Worm (Caenorhabditis elegans) whole organism, L1 larva: Measurements from ENCODE around the gene mutd-1.
A peak's percentile ranks its signal among the peaks of the same experiment; 100 is the strongest.

Source experiments
- C04F5.9 ChIP-seq: sonication (generic microtip); optimal IDR thresholded peaks from 2 replicates; lab custom pipeline; 2016; ENCODE audit warnings: missing genetic modification characterization, missing compliant biosample characterization
- C16A3.4 ChIP-seq: fragments of 150-350 bp; optimal IDR thresholded peaks from 2 replicates; lab custom pipeline; 2014; ENCODE audit warnings: missing biosample characterization, missing genetic modification characterization
- F16B12.6 ChIP-seq: fragments of 150-350 bp; optimal IDR thresholded peaks from 2 replicates; lab custom pipeline; 2014; ENCODE audit warnings: missing biosample characterization, missing genetic modification characterization
- aha-1 ChIP-seq: fragments of 150-350 bp; optimal IDR thresholded peaks from 2 replicates; lab custom pipeline; 2014; ENCODE audit warnings: missing biosample characterization, missing genetic modification characterization
- aly-2 ChIP-seq: fragments of 150-350 bp; optimal IDR thresholded peaks from 2 replicates; lab custom pipeline; 2014; ENCODE audit warnings: missing biosample characterization, missing genetic modification characterization
- ceh-8 ChIP-seq: fragments of 200-800 bp; sonication (Bioruptor generic); optimal IDR thresholded peaks from 2 replicates; lab custom pipeline; 2018; ENCODE audit warnings: mild to moderate bottlenecking, missing genetic modification characterization, moderate library complexity, missing compliant biosample characterization
- ceh-88 ChIP-seq: fragments of 200-800 bp; sonication (Bioruptor generic); IDR thresholded peaks from 2 replicates; pipeline ENCODE4 v1.3.6; 2022; ENCODE audit warnings: missing genetic modification characterization, missing compliant biosample characterization
- ceh-90 ChIP-seq: sonication (generic microtip); optimal IDR thresholded peaks from 2 replicates; lab custom pipeline; 2016; ENCODE audit warnings: missing genetic modification characterization, missing compliant biosample characterization
- ces-1 ChIP-seq: fragments of 150-350 bp; optimal IDR thresholded peaks from 2 replicates; lab custom pipeline; 2014; ENCODE audit warnings: missing biosample characterization, missing genetic modification reagents, missing genetic modification characterization
- egl-27 ChIP-seq, 2 experiments: fragments of 150-350 bp in 1 of 2; sonication (generic microtip); optimal IDR thresholded peaks; 3 replicates each; lab custom pipeline; 2017 to 2018; ENCODE audit warnings: missing biosample characterization in 2 of 2, missing genetic modification characterization in 2 of 2, missing genetic modification reagents in 2 of 2
- elt-2 ChIP-seq: sonication (generic microtip); optimal IDR thresholded peaks from 2 replicates; lab custom pipeline; 2016; ENCODE audit warnings: missing genetic modification characterization, mild to moderate bottlenecking, inconsistent platforms, missing compliant biosample characterization, missing genetic modification reagents
- elt-3 ChIP-seq, 6 experiments: fragments of 150-350 bp in 1 of 6; sonication (generic microtip); optimal IDR thresholded peaks; 2 replicates each; lab custom pipeline; 2017 to 2018; ENCODE audit warnings: missing biosample characterization in 6 of 6, missing genetic modification characterization in 6 of 6, inconsistent platforms in 1 of 6
- grh-1 ChIP-seq: fragments of 200-800 bp; sonication (Bioruptor generic); IDR thresholded peaks from 2 replicates; pipeline ENCODE4 v1.3.6; 2022; ENCODE audit warnings: missing genetic modification reagents, missing genetic modification characterization, missing compliant biosample characterization
- hpl-2 ChIP-seq: fragments of 150-350 bp; optimal IDR thresholded peaks from 2 replicates; lab custom pipeline; 2014; ENCODE audit warnings: missing biosample characterization, missing genetic modification reagents, missing genetic modification characterization
- irx-1 ChIP-seq: sonication (generic microtip); optimal IDR thresholded peaks from 2 replicates; lab custom pipeline; 2016; ENCODE audit warnings: missing genetic modification characterization, missing compliant biosample characterization
- jun-1 ChIP-seq: fragments of 150-350 bp; optimal IDR thresholded peaks from 2 replicates; lab custom pipeline; 2014; ENCODE audit warnings: missing biosample characterization, missing genetic modification reagents, missing genetic modification characterization
- lin-15B ChIP-seq: fragments of 150-350 bp; sonication (generic microtip); optimal IDR thresholded peaks from 3 replicates; lab custom pipeline; 2014; ENCODE audit warnings: missing biosample characterization, missing genetic modification characterization
- lin-35 ChIP-seq, 2 experiments: fragments of 150-350 bp; optimal IDR thresholded peaks; 2 replicates each; lab custom pipeline; 2014; ENCODE audit warnings: missing biosample characterization in 2 of 2, missing genetic modification characterization in 2 of 2, missing genetic modification reagents in 2 of 2
- mab-9 ChIP-seq: fragments of 200-800 bp; sonication (Bioruptor generic); IDR thresholded peaks from 2 replicates; pipeline ENCODE4 v1.3.6; 2022; ENCODE audit warnings: missing genetic modification reagents, missing genetic modification characterization, missing compliant biosample characterization
- mef-2 ChIP-seq: fragments of 150-350 bp; optimal IDR thresholded peaks from 2 replicates; lab custom pipeline; 2014; ENCODE audit warnings: missing biosample characterization, missing genetic modification characterization
- mep-1 ChIP-seq: fragments of 150-350 bp; optimal IDR thresholded peaks from 2 replicates; lab custom pipeline; 2014; ENCODE audit warnings: missing biosample characterization, missing genetic modification characterization
- nhr-11 ChIP-seq: fragments of 150-350 bp; optimal IDR thresholded peaks from 2 replicates; lab custom pipeline; 2014; ENCODE audit warnings: missing biosample characterization, missing genetic modification characterization
- nhr-12 ChIP-seq: sonication (generic microtip); optimal IDR thresholded peaks from 2 replicates; lab custom pipeline; 2017; ENCODE audit warnings: missing biosample characterization, missing genetic modification characterization
- nhr-237 ChIP-seq: fragments of 150-350 bp; optimal IDR thresholded peaks from 2 replicates; lab custom pipeline; 2014; ENCODE audit warnings: missing biosample characterization, missing genetic modification characterization
- nhr-71 ChIP-seq: sonication (generic microtip); optimal IDR thresholded peaks from 2 replicates; lab custom pipeline; 2016; ENCODE audit warnings: mild to moderate bottlenecking, missing genetic modification characterization, moderate library complexity, missing compliant biosample characterization
- nhr-76 ChIP-seq: sonication (generic microtip); optimal IDR thresholded peaks from 2 replicates; lab custom pipeline; 2017; ENCODE audit warnings: missing biosample characterization, missing genetic modification characterization
- nhr-77 ChIP-seq: fragments of 150-350 bp; optimal IDR thresholded peaks from 2 replicates; lab custom pipeline; 2014; ENCODE audit warnings: missing biosample characterization, missing genetic modification characterization
- nhr-85 ChIP-seq: sonication (generic microtip); peaks from one replicate; lab custom pipeline; 2016; ENCODE audit warnings: missing genetic modification characterization, inconsistent platforms, missing compliant biosample characterization
- pag-3 ChIP-seq: sonication (generic microtip); optimal IDR thresholded peaks from 2 replicates; lab custom pipeline; 2017; ENCODE audit warnings: missing genetic modification characterization, mild to moderate bottlenecking, missing compliant biosample characterization, antibody characterized with exemption, borderline replicate concordance; ENCODE audit not compliant: insufficient read depth
- pax-3 ChIP-seq: fragments of 200-800 bp; sonication (Bioruptor generic); optimal IDR thresholded peaks from 2 replicates; lab custom pipeline; 2018; ENCODE audit warnings: mild to moderate bottlenecking, missing genetic modification characterization, moderate library complexity, missing compliant biosample characterization
- pqm-1 ChIP-seq: sonication (generic microtip); optimal IDR thresholded peaks from 3 replicates; lab custom pipeline; 2017; ENCODE audit warnings: missing biosample characterization, missing genetic modification characterization
- rnt-1 ChIP-seq: sonication (generic microtip); optimal IDR thresholded peaks from 2 replicates; lab custom pipeline; 2016; ENCODE audit warnings: mild to moderate bottlenecking, missing genetic modification characterization, moderate library complexity, missing compliant biosample characterization
- snu-23 ChIP-seq: sonication (generic microtip); optimal IDR thresholded peaks from 2 replicates; lab custom pipeline; 2016; ENCODE audit warnings: missing genetic modification characterization, missing compliant biosample characterization
- sptf-1 ChIP-seq: fragments of 150-350 bp; optimal IDR thresholded peaks from 2 replicates; lab custom pipeline; 2014; ENCODE audit warnings: missing biosample characterization, missing genetic modification characterization
- sup-37 ChIP-seq: fragments of 200-800 bp; sonication (Bioruptor generic); optimal IDR thresholded peaks from 2 replicates; lab custom pipeline; 2018; ENCODE audit warnings: mild to moderate bottlenecking, missing genetic modification characterization, missing compliant biosample characterization
- swsn-7 ChIP-seq: sonication (generic microtip); optimal IDR thresholded peaks from 2 replicates; lab custom pipeline; 2016; ENCODE audit warnings: missing genetic modification characterization, missing compliant biosample characterization
- tbx-2 ChIP-seq: sonication (generic microtip); optimal IDR thresholded peaks from 2 replicates; lab custom pipeline; 2016; ENCODE audit warnings: missing genetic modification characterization, missing compliant biosample characterization
- unc-30 ChIP-seq: sonication (generic microtip); optimal IDR thresholded peaks from 2 replicates; lab custom pipeline; 2017; ENCODE audit warnings: missing biosample characterization, missing genetic modification characterization
- unc-62 ChIP-seq: fragments of 150-350 bp; optimal IDR thresholded peaks from 2 replicates; lab custom pipeline; 2014; ENCODE audit warnings: missing biosample characterization, missing genetic modification reagents, missing genetic modification characterization
- vab-15 ChIP-seq: sonication (generic microtip); optimal IDR thresholded peaks from 2 replicates; lab custom pipeline; 2017; ENCODE audit warnings: missing genotype, mild to moderate bottlenecking, missing genetic modification characterization, missing compliant biosample characterization
- ztf-4 ChIP-seq: fragments of 150-350 bp; optimal IDR thresholded peaks from 2 replicates; lab custom pipeline; 2014; ENCODE audit warnings: missing biosample characterization, missing genetic modification characterization

The mutd-1 gene

DNA sequence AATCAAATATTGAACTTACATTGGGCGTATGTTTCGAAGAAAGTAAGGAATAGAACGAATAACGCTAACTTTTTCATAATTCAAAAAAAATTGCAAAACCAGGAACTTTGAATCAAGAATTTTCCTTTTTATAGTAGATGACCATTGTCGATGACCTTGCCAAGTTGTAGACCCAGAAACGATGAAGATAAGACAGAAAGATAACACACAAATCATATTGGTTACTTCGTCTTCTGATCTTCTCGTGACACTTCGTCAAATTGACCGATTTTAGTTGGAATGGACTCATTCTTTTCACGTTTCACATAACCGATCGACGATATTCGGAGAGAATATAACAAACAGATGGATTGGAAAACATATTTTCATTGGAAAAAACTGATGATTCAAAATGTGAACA is 2.1 kb downstream of the mutd-1 start, which contains the start of gene grsp-3 (continued):
- TF ChIP-seq snu-23 (GFP tag; lab: Kevin White, UChicago) (peak; percentile 57), hpl-2 (no peak), tbx-2 (peak; percentile 18), nhr-76 (no peak), mep-1 (tag; lab: Kevin White, UChicago) (peak; percentile 39), elt-3 (tag; optimal IDR thresholded peaks at IDR 0.05; lab: Kevin White, UChicago) (peak in 2 of 6 experiments; percentile 59 to 95), elt-2 (tag; lab: Kevin White, UChicago) (no peak), ceh-8 (GFP tag; lab: Kevin White, UChicago) (no peak), sptf-1 (tag; lab: Kevin White, UChicago) (no peak), lin-15B (tag; lab: Kevin White, UChicago) (no peak), ztf-4 (tag; lab: Kevin White, UChicago) (no peak), nhr-12 (tag; lab: Kevin White, UChicago) (no peak), mef-2 (tag; lab: Kevin White, UChicago) (no peak), egl-27 (tag; optimal IDR thresholded peaks at IDR 0.05; lab: Kevin White, UChicago) (no peak), ces-1 (no peak), ceh-90 (no peak), sup-37 (GFP tag; lab: Kevin White, UChicago) (no peak), irx-1 (tag; lab: Kevin White, UChicago) (no peak), vab-15 (tag; lab: Kevin White, UChicago) (no peak), unc-62 (no peak), aly-2 (tag; lab: Kevin White, UChicago) (no peak), C16A3.4 (no peak), swsn-7 (no peak), grh-1 (GFP tag; lab: Robert Waterston, UW) (no peak), mab-9 (no peak), unc-30 (tag; lab: Kevin White, UChicago) (no peak), aha-1 (no peak), nhr-71 (tag; lab: Kevin White, UChicago) (peak; percentile 59), ceh-88 (no peak), lin-35 (GFP tag; optimal IDR thresholded peaks at IDR 0.05; lab: Kevin White, UChicago) (peak in 1 of 2 experiments; percentile 43), pqm-1 (tag; lab: Kevin White, UChicago) (no peak), nhr-237 (no peak), rnt-1 (tag; lab: Kevin White, UChicago) (peak; percentile 7), pax-3 (tag; lab: Kevin White, UChicago) (no peak), nhr-11 (no peak), pag-3 (tag; lab: Kevin White, UChicago) (no peak), nhr-85 (tag; lab: Kevin White, UChicago) (peak; percentile 89)
- TF ChIP-seq, all 84 proteins: peak for 15

DNA sequence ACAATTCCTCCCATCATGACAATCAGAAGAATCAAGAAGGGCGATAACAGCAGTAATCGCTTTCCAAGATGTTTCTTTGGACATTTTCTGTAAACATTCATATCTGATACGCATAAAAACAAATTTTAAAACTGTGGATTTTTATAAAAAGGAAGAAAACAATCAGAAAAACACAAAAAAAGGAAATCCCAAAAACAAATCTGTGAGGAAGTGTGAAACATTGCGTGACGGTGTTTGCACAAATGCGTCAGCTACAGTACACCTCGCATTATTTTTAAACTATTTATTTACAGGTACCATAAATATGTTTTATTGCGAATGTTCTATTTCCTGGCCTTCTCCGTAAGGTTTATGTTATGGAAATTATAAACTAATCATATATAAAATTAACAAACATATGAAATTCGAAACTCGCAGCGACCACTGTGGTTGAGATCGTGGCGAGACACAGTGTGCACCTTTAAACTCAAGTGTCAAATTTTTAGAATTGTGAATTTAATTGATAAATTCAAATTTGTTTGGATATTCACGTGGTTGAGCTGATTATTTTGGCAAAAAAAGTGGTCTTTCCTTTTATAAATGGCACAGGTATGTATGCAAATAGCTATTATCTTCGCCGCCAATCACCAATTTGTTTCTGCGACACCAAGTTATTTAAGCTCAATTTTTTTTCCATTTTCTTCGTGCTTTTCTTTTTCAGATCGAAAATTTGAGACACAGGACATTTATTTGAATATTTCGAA is 12.4 kb downstream of the mutd-1 start, which contains the start of the genes C34D4.10 and str-48:
TSS of gene C34D4.10 (minus strand) at position 101 of the 743 bp plus-strand sequence.
TSS of gene str-48 (plus strand) at position 693 of the 743 bp plus-strand sequence.
- no peak for TF ChIP-seq grh-1 (GFP tag; lab: Robert Waterston, UW)
- no peak for TF ChIP-seq F16B12.6 (tag; lab: Kevin White, UChicago)
- no peak for TF ChIP-seq C04F5.9
- no peak for TF ChIP-seq jun-1 (tag; lab: Kevin White, UChicago)
- no peak for TF ChIP-seq sptf-1 (tag; lab: Kevin White, UChicago)
- no peak for TF ChIP-seq aha-1
- TF ChIP-seq nhr-12 (tag; lab: Kevin White, UChicago), result no peak
- TF ChIP-seq nhr-77 (tag; lab: Kevin White, UChicago), result no peak
